Worm (Caenorhabditis elegans) whole organism, L4/young adult: ENCODE results near the gene scl-15.

Experiments
- W03F9.2 ChIP-seq: fragments of 150-350 bp; optimal IDR thresholded peaks from 2 replicates; lab custom pipeline; 2014; ENCODE audit warnings: missing biosample characterization, missing genetic modification characterization
- him-1 ChIP-seq: sonication (generic microtip); optimal IDR thresholded peaks from 2 replicates; lab custom pipeline; 2016; ENCODE audit warnings: missing genotype, missing genetic modification reagents, missing genetic modification characterization, missing compliant biosample characterization

- TF ChIP-seq W03F9.2 (no peak), him-1 (no peak)
These were observed 9.5 kb downstream of the scl-15 start, which contains the start of gene F02E11.3 for ce11 chrII:3274923-3275322.
